Fruit fly (Drosophila melanogaster) whole organism, embryonic: Measurements from ENCODE around the gene Lon.
A peak's percentile ranks its signal among the peaks of the same experiment; 100 is the strongest.

Source experiments
- B-H2 ChIP-seq: fragments of 200-800 bp; sonication (Bioruptor generic); optimal IDR thresholded peaks from 2 replicates; lab custom pipeline; 2018; ENCODE audit warnings: missing biosample characterization, mild to moderate bottlenecking, missing genetic modification characterization
- BtbVII ChIP-seq: fragments of 200-800 bp; sonication (Bioruptor generic); optimal IDR thresholded peaks from 3 replicates; lab custom pipeline; 2017; ENCODE audit warnings: missing biosample characterization, mild to moderate bottlenecking, missing genetic modification characterization
- CG10147 ChIP-seq: fragments of 200-800 bp; sonication (Bioruptor generic); optimal IDR thresholded peaks from 2 replicates; lab custom pipeline; 2019; ENCODE audit warnings: missing biosample characterization, mild to moderate bottlenecking, missing genetic modification characterization, moderate library complexity
- CG10543 ChIP-seq: fragments of 200-800 bp; sonication (Bioruptor generic); optimal IDR thresholded peaks from 3 replicates; lab custom pipeline; 2017; ENCODE audit warnings: missing biosample characterization, mild to moderate bottlenecking, missing genetic modification characterization, moderate library complexity
- CG10979 ChIP-seq: fragments of 200-800 bp; sonication (Bioruptor generic); optimal IDR thresholded peaks from 2 replicates; lab custom pipeline; 2018; ENCODE audit warnings: missing biosample characterization, mild to moderate bottlenecking, missing genetic modification characterization, moderate library complexity
- CG11723 ChIP-seq: fragments of 200-800 bp; sonication (Bioruptor generic); optimal IDR thresholded peaks from 2 replicates; lab custom pipeline; 2017; ENCODE audit warnings: missing biosample characterization, mild to moderate bottlenecking, missing genetic modification characterization
- CG12942 ChIP-seq: fragments of 200-800 bp; sonication (Bioruptor generic); optimal IDR thresholded peaks from 3 replicates; lab custom pipeline; 2016; ENCODE audit warnings: missing biosample characterization, missing genetic modification characterization
- CG14667 ChIP-seq: fragments of 200-800 bp; sonication (Bioruptor generic); IDR thresholded peaks from 2 replicates; pipeline ENCODE4 v1.3.6; 2022; ENCODE audit warnings: missing biosample characterization, missing genetic modification characterization
- CG15073 ChIP-seq: fragments of 200-800 bp; sonication (Bioruptor generic); optimal IDR thresholded peaks from 2 replicates; lab custom pipeline; 2016; ENCODE audit warnings: missing biosample characterization, missing genetic modification characterization
- CG16815 ChIP-seq: fragments of 200-800 bp; sonication (Bioruptor generic); optimal IDR thresholded peaks from 3 replicates; lab custom pipeline; 2017; ENCODE audit warnings: missing biosample characterization, mild to moderate bottlenecking, missing genetic modification characterization
- CG17186 ChIP-seq: fragments of 200-800 bp; sonication (Bioruptor generic); optimal IDR thresholded peaks from 3 replicates; lab custom pipeline; 2017; ENCODE audit warnings: missing biosample characterization, missing genetic modification reagents, missing genetic modification characterization
- CG18262 ChIP-seq: fragments of 200-800 bp; optimal IDR thresholded peaks from 3 replicates; lab custom pipeline; 2019; ENCODE audit warnings: missing biosample characterization, mild to moderate bottlenecking, missing genetic modification characterization, moderate library complexity
- CG2199 ChIP-seq: fragments of 200-800 bp; sonication (Bioruptor generic); IDR thresholded peaks from 3 replicates; pipeline ENCODE4 v1.3.6; 2022; ENCODE audit warnings: missing biosample characterization, missing genetic modification characterization
- CG3281 ChIP-seq: fragments of 200-800 bp; sonication (Bioruptor generic); optimal IDR thresholded peaks from 3 replicates; lab custom pipeline; 2017; ENCODE audit warnings: missing biosample characterization, mild to moderate bottlenecking, missing genetic modification characterization
- CG34422 ChIP-seq: fragments of 200-800 bp; sonication (Bioruptor generic); IDR thresholded peaks from 3 replicates; pipeline ENCODE4 v1.3.6; 2022; ENCODE audit warnings: missing biosample characterization, missing genetic modification characterization
- CG3847 ChIP-seq: fragments of 200-800 bp; sonication (Bioruptor generic); IDR thresholded peaks from 2 replicates; pipeline ENCODE4 v1.3.6; 2022; ENCODE audit warnings: missing biosample characterization, missing genetic modification characterization
- CG5953 ChIP-seq: fragments of 200-800 bp; sonication (Bioruptor generic); IDR thresholded peaks from 2 replicates; pipeline ENCODE4 v1.3.6; 2022; ENCODE audit warnings: missing biosample characterization, missing genetic modification characterization
- CG9797 ChIP-seq: fragments of 200-800 bp; sonication (Bioruptor generic); optimal IDR thresholded peaks from 3 replicates; lab custom pipeline; 2018; ENCODE audit warnings: missing biosample characterization, mild to moderate bottlenecking, missing genetic modification characterization
- CG9817 ChIP-seq: fragments of 200-800 bp; sonication (Bioruptor generic); optimal IDR thresholded peaks from 2 replicates; lab custom pipeline; 2018; ENCODE audit warnings: missing biosample characterization, mild to moderate bottlenecking, missing genetic modification characterization, moderate library complexity
- CTCF ChIP-seq: fragments of 200-800 bp; sonication (Bioruptor generic); optimal IDR thresholded peaks from 2 replicates; lab custom pipeline; 2017; ENCODE audit warnings: missing biosample characterization, mild to moderate bottlenecking, missing genetic modification characterization, moderate library complexity
- CrebB ChIP-seq: fragments of 200-800 bp; sonication (Bioruptor generic); optimal IDR thresholded peaks from 3 replicates; lab custom pipeline; 2018; ENCODE audit warnings: missing biosample characterization, mild to moderate bottlenecking, missing genetic modification characterization
- Doc3 ChIP-seq: fragments of 200-800 bp; sonication (Bioruptor generic); IDR thresholded peaks from 3 replicates; pipeline ENCODE4 v1.3.6; 2022; ENCODE audit warnings: missing biosample characterization, missing genetic modification characterization; ENCODE audit not compliant: partially characterized antibody
- E2f1 ChIP-seq: fragments of 200-800 bp; sonication (Bioruptor generic); IDR thresholded peaks from 2 replicates; pipeline ENCODE4 v1.3.6; 2022; ENCODE audit warnings: missing biosample characterization, missing genetic modification characterization
- GATAe ChIP-seq: fragments of 200-800 bp; sonication (Bioruptor generic); conservative IDR thresholded peaks from 2 replicates; pipeline ENCODE4 v1.3.6; 2022; ENCODE audit warnings: missing biosample characterization, missing genetic modification characterization
- HLH54F ChIP-seq: fragments of 200-800 bp; sonication (Bioruptor generic); optimal IDR thresholded peaks from 3 replicates; lab custom pipeline; 2016; ENCODE audit warnings: missing biosample characterization, missing genetic modification characterization
- Pdp1 ChIP-seq, 2 experiments: fragments of 200-800 bp; sonication (Bioruptor generic); optimal IDR thresholded peaks; 3 replicates each; lab custom pipeline; 2016; ENCODE audit warnings: missing biosample characterization in 2 of 2, missing genetic modification characterization in 2 of 2, mild to moderate bottlenecking in 1 of 2, moderate library complexity in 1 of 2
- Sin3A ChIP-seq: fragments of >200 bp; optimal IDR thresholded peaks from 2 replicates; lab custom pipeline; 2018
- Ssrp ChIP-seq: fragments of 200-800 bp; sonication (Bioruptor generic); optimal IDR thresholded peaks from 2 replicates; lab custom pipeline; 2018; ENCODE audit warnings: missing biosample characterization, mild to moderate bottlenecking, missing genetic modification characterization, moderate library complexity
- TFAM ChIP-seq: fragments of 200-800 bp; sonication (Bioruptor generic); optimal IDR thresholded peaks from 2 replicates; lab custom pipeline; 2017; ENCODE audit warnings: missing biosample characterization, missing genetic modification characterization, inconsistent platforms
- Trl ChIP-seq, 3 experiments: fragments of >200 bp in 2 of 3; fragments of 200-800 bp in 1 of 3; sonication (Bioruptor generic) in 1 of 3; optimal IDR thresholded peaks; 2 replicates in 1 of 3; 3 replicates in 2 of 3; lab custom pipeline; 2016 to 2017; ENCODE audit warnings: missing biosample characterization in 1 of 3, missing genetic modification characterization in 1 of 3
- Usf ChIP-seq: fragments of 200-800 bp; sonication (Bioruptor generic); optimal IDR thresholded peaks from 2 replicates; lab custom pipeline; 2017; ENCODE audit warnings: missing genotype, missing biosample characterization, missing genetic modification characterization
- ab ChIP-seq: fragments of 200-800 bp; sonication (Bioruptor generic); optimal IDR thresholded peaks from 2 replicates; lab custom pipeline; 2016; ENCODE audit warnings: missing biosample characterization, missing genetic modification characterization
- abd-A ChIP-seq: fragments of 200-800 bp; sonication (Bioruptor generic); optimal IDR thresholded peaks from 3 replicates; lab custom pipeline; 2019; ENCODE audit warnings: missing biosample characterization, mild to moderate bottlenecking, missing genetic modification characterization, moderate library complexity
- ato ChIP-seq: fragments of 200-800 bp; sonication (Bioruptor generic); IDR thresholded peaks from 2 replicates; pipeline ENCODE4 v1.3.6; 2022; ENCODE audit warnings: missing biosample characterization, missing genetic modification characterization; ENCODE audit not compliant: partially characterized antibody
- cas ChIP-seq: fragments of 200-800 bp; sonication (Bioruptor generic); IDR thresholded peaks from 2 replicates; pipeline ENCODE4 v1.3.6; 2022; ENCODE audit warnings: missing biosample characterization, missing genetic modification characterization
- ci ChIP-seq: fragments of 200-800 bp; sonication (Bioruptor generic); IDR thresholded peaks from 3 replicates; pipeline ENCODE4 v1.3.6; 2022; ENCODE audit warnings: missing biosample characterization, missing genetic modification characterization
- gce ChIP-seq: fragments of 200-800 bp; sonication (Bioruptor generic); IDR thresholded peaks from 3 replicates; pipeline ENCODE4 v1.3.6; 2022; ENCODE audit warnings: missing biosample characterization, missing genetic modification characterization
- gt ChIP-seq: fragments of 200-800 bp; sonication (Bioruptor generic); IDR thresholded peaks from 2 replicates; pipeline ENCODE4 v1.3.6; 2022; ENCODE audit warnings: missing biosample characterization, missing genetic modification characterization
- ham ChIP-seq: fragments of 200-800 bp; sonication (Bioruptor generic); IDR thresholded peaks from 2 replicates; pipeline ENCODE4 v1.3.6; 2022; ENCODE audit warnings: missing biosample characterization, missing genetic modification characterization
- hbn ChIP-seq: fragments of 200-800 bp; sonication (Bioruptor generic); IDR thresholded peaks from 2 replicates; pipeline ENCODE4 v1.3.6; 2022; ENCODE audit warnings: missing biosample characterization, missing genetic modification characterization; ENCODE audit not compliant: partially characterized antibody
- lilli ChIP-seq: fragments of 200-800 bp; sonication (Bioruptor generic); optimal IDR thresholded peaks from 3 replicates; lab custom pipeline; 2016; ENCODE audit warnings: missing biosample characterization, missing genetic modification characterization
- oc ChIP-seq: fragments of 200-800 bp; sonication (Bioruptor generic); optimal IDR thresholded peaks from 2 replicates; lab custom pipeline; 2018; ENCODE audit warnings: missing biosample characterization, mild to moderate bottlenecking, missing genetic modification characterization, moderate library complexity
- phol ChIP-seq: fragments of 200-800 bp; sonication (Bioruptor generic); optimal IDR thresholded peaks from 3 replicates; lab custom pipeline; 2018; ENCODE audit warnings: missing biosample characterization, mild to moderate bottlenecking, missing genetic modification characterization, moderate library complexity
- psq ChIP-seq: fragments of 200-800 bp; sonication (Bioruptor generic); optimal IDR thresholded peaks from 2 replicates; lab custom pipeline; 2017; ENCODE audit warnings: missing biosample characterization, missing genetic modification characterization
- schlank ChIP-seq: fragments of 200-800 bp; sonication (Bioruptor generic); optimal IDR thresholded peaks from 2 replicates; lab custom pipeline; 2018; ENCODE audit warnings: missing biosample characterization, mild to moderate bottlenecking, missing genetic modification characterization
- sens ChIP-seq: fragments of 200-800 bp; sonication (Bioruptor generic); peaks from one replicate; lab custom pipeline; 2016; ENCODE audit warnings: missing biosample characterization, missing genetic modification characterization
- sima ChIP-seq: fragments of 200-800 bp; sonication (Bioruptor generic); optimal IDR thresholded peaks from 2 replicates; lab custom pipeline; 2016; ENCODE audit warnings: missing biosample characterization, missing genetic modification characterization
- so ChIP-seq: fragments of 200-800 bp; sonication (Bioruptor generic); IDR thresholded peaks from 3 replicates; pipeline ENCODE4 v1.3.6; 2022; ENCODE audit warnings: missing biosample characterization, missing genetic modification characterization
- ssp ChIP-seq: fragments of 200-800 bp; sonication (Bioruptor generic); IDR thresholded peaks from 2 replicates; pipeline ENCODE4 v1.3.6; 2022; ENCODE audit warnings: missing biosample characterization, missing genetic modification characterization
- tll ChIP-seq, 2 experiments: fragments of 200-800 bp in 1 of 2; fragments of >200 bp in 1 of 2; sonication (Bioruptor generic) in 1 of 2; optimal IDR thresholded peaks; 2 replicates each; lab custom pipeline; 2017 to 2019; ENCODE audit warnings: missing biosample characterization in 2 of 2, missing genetic modification characterization in 2 of 2, mild to moderate bottlenecking in 1 of 2, moderate library complexity in 1 of 2
- twi ChIP-seq: fragments of 200-800 bp; optimal IDR thresholded peaks from 2 replicates; lab custom pipeline; 2019; ENCODE audit warnings: missing biosample characterization, mild to moderate bottlenecking, missing genetic modification characterization, moderate library complexity
- tx ChIP-seq: fragments of 200-800 bp; sonication (Bioruptor generic); optimal IDR thresholded peaks from 2 replicates; lab custom pipeline; 2016; ENCODE audit warnings: missing biosample characterization, missing genetic modification characterization
- zf30C ChIP-seq: fragments of 200-800 bp; sonication (Bioruptor generic); optimal IDR thresholded peaks from 3 replicates; lab custom pipeline; 2018; ENCODE audit warnings: missing biosample characterization, mild to moderate bottlenecking, missing genetic modification characterization

Lon gene

DNA sequence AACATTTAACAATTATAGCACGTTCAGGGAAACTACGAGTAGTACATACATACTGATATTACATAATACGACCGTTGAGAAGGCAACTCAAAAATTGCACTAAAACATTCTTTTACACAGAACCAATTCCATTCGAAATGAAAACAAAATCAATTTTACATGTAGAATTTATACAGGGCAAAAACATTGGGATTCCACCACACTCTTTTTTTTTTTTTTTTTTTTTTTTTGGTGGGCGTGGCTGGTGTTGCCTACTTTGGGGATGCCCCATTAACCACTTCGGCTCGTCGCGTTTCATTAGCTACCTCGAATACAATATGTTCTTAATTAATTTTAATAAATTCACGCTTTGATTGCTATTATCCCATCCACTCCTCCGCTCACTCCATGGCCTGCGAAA, 38.6 kb upstream of the Lon start (continued):
- TF ChIP-seq CG3847 = no peak
- peak; percentile 74 for TF ChIP-seq CTCF (GFP tag; lab: Kevin White, UChicago)
- TF ChIP-seq CG11723 (GFP tag; lab: Kevin White, UChicago) = no peak
- no peak for TF ChIP-seq CG18262 (tag; lab: Kevin White, UChicago)
- no peak for TF ChIP-seq Sin3A (lab: Kevin White, UChicago)
- TF ChIP-seq hbn (GFP tag; lab: Robert Waterston, UW) = no peak
- no peak for TF ChIP-seq oc (tag; lab: Kevin White, UChicago)
- no peak for TF ChIP-seq so (GFP tag; lab: Robert Waterston, UW)
- no peak for TF ChIP-seq CG10979 (tag; lab: Kevin White, UChicago)
- TF ChIP-seq CG10543 (GFP tag; lab: Kevin White, UChicago) = no peak
- no peak for TF ChIP-seq ab (GFP tag; lab: Kevin White, UChicago)
- no peak for TF ChIP-seq phol (tag; lab: Kevin White, UChicago)
- no peak for TF ChIP-seq CG2199
- no peak for TF ChIP-seq CG15073 (GFP tag; lab: Kevin White, UChicago)
- no peak for TF ChIP-seq twi (tag; lab: Kevin White, UChicago)
- no peak for TF ChIP-seq CG17186 (GFP tag; lab: Kevin White, UChicago)
- no peak for TF ChIP-seq gt (GFP tag; lab: Robert Waterston, UW)
- no peak for TF ChIP-seq CG34422 (GFP tag; lab: Robert Waterston, UW)
- no peak for TF ChIP-seq CG3281 (GFP tag; lab: Kevin White, UChicago)
- TF ChIP-seq psq (GFP tag; lab: Kevin White, UChicago) = no peak
- no peak for TF ChIP-seq Ssrp
- TF ChIP-seq ci (GFP tag; lab: Robert Waterston, UW) = no peak
- TF ChIP-seq ham (GFP tag; lab: Robert Waterston, UW) = no peak
- no peak for TF ChIP-seq B-H2 (GFP tag; lab: Kevin White, UChicago)
- TF ChIP-seq CrebB (tag; lab: Kevin White, UChicago) = no peak
- TF ChIP-seq CG10147 = no peak
- no peak for TF ChIP-seq CG14667
- no peak for TF ChIP-seq sima (GFP tag; lab: Kevin White, UChicago)
- TF ChIP-seq zf30C (GFP tag; lab: Kevin White, UChicago) = no peak
- no peak for TF ChIP-seq E2f1
- no peak for TF ChIP-seq ssp (GFP tag; lab: Robert Waterston, UW)
- no peak for TF ChIP-seq tll (GFP tag; optimal IDR thresholded peaks at IDR 0.05; lab: Kevin White, UChicago)
- TF ChIP-seq cas = no peak
- no peak for TF ChIP-seq tx (GFP tag; lab: Kevin White, UChicago)
- TF ChIP-seq BtbVII (GFP tag; lab: Kevin White, UChicago) = no peak
- TF ChIP-seq Doc3 (GFP tag; lab: Robert Waterston, UW) = no peak
- no peak for TF ChIP-seq ato
- TF ChIP-seq lilli (GFP tag; lab: Kevin White, UChicago) = no peak
- TF ChIP-seq CG12942 (GFP tag; lab: Kevin White, UChicago) = no peak
- TF ChIP-seq sens = peak; percentile 28
- TF ChIP-seq CG16815 = no peak
- TF ChIP-seq Usf (GFP tag; lab: Kevin White, UChicago) = no peak
- TF ChIP-seq Pdp1 (GFP tag; optimal IDR thresholded peaks at IDR 0.05; lab: Kevin White, UChicago) = peak in 1 of 2 experiments; percentile 88
- no peak for TF ChIP-seq HLH54F
- TF ChIP-seq GATAe (GFP tag; lab: Robert Waterston, UW) = no peak
- TF ChIP-seq CG5953 (GFP tag; lab: Robert Waterston, UW) = no peak
- no peak for TF ChIP-seq gce (GFP tag; lab: Robert Waterston, UW)
- TF ChIP-seq CG9797 = no peak
- no peak for TF ChIP-seq schlank
- no peak for TF ChIP-seq Trl (optimal IDR thresholded peaks at IDR 0.05; lab: Kevin White, UChicago)
- no peak for TF ChIP-seq Trl (GFP tag; optimal IDR thresholded peaks at IDR 0.05; lab: Kevin White, UChicago)
- TF ChIP-seq abd-A (tag; lab: Kevin White, UChicago) = no peak
- TF ChIP-seq TFAM = no peak
- no peak for TF ChIP-seq CG9817
